Fruit fly (Drosophila melanogaster): Measurements from ENCODE around the gene primo-1.

primo-1 gene

dm6 chr3R:13686371-13687211, 25.0 kb downstream of the primo-1 start, which contains the start of gene omd (continued):
- TF ChIP-seq CG7963 (GFP tag; IDR thresholded peaks at IDR 0.05; ENCODE audit: partially characterized antibody) (no peak), fd64A (GFP tag; optimal IDR thresholded peaks at IDR 0.05) (peak; percentile 69), CG9727 (GFP tag; optimal IDR thresholded peaks at IDR 0.05) (peak; percentile 76), CG15696 (tag; optimal IDR thresholded peaks at IDR 0.05) (peak; percentile 70), CG10431 (GFP tag; optimal IDR thresholded peaks at IDR 0.05) (peak; percentile 82), Jarid2 (GFP tag; optimal IDR thresholded peaks at IDR 0.05) (peak; percentile 19), ewg (GFP tag; optimal IDR thresholded peaks at IDR 0.05) (peak; percentile 28), B-H2 (GFP tag; optimal IDR thresholded peaks at IDR 0.05) (peak; percentile 34), dan (GFP tag; IDR thresholded peaks at IDR 0.05) (no peak), pnt (GFP tag; optimal IDR thresholded peaks at IDR 0.05) (peak; percentile 51), run (tag; optimal IDR thresholded peaks at IDR 0.05) (no peak), CG6683 (GFP tag; optimal IDR thresholded peaks at IDR 0.05) (peak; percentile 74), seq (GFP tag; IDR thresholded peaks at IDR 0.05) (peak; percentile 51), CG3163 (GFP tag; optimal IDR thresholded peaks at IDR 0.05) (peak; percentile 41), dmrt99B (tag; optimal IDR thresholded peaks at IDR 0.05) (no peak), Dll (GFP tag; IDR thresholded peaks at IDR 0.05; ENCODE audit: partially characterized antibody) (no peak), CG18619 (GFP tag; optimal IDR thresholded peaks at IDR 0.05) (peak; percentile 46), cwo (GFP tag; optimal IDR thresholded peaks at IDR 0.05) (peak; percentile 61), gsb (GFP tag; IDR thresholded peaks at IDR 0.05) (peak; percentile 47; the same call in 1 of the 2 replicates), CG2199 (GFP tag; IDR thresholded peaks at IDR 0.05) (peak; percentile 94), NC2α (GFP tag; optimal IDR thresholded peaks at IDR 0.05) (no peak), CG33213 (GFP tag; optimal IDR thresholded peaks at IDR 0.05) (peak; percentile 55), Bdp1 (GFP tag; optimal IDR thresholded peaks at IDR 0.05) (peak; percentile 14), CG8924 (tag; optimal IDR thresholded peaks at IDR 0.05) (peak; percentile 62), ttk (GFP tag; IDR thresholded peaks at IDR 0.05) (no peak), Fer2 (tag; optimal IDR thresholded peaks at IDR 0.05) (no peak), Gsc (GFP tag; IDR thresholded peaks at IDR 0.05) (no peak), CG32772 (GFP tag; IDR thresholded peaks at IDR 0.05) (peak; percentile 21; the same call in 1 of the 2 replicates), Adf1 (GFP tag; IDR thresholded peaks at IDR 0.05) (peak; percentile 51; the same call in 1 of the 2 replicates), CG3726 (GFP tag; IDR thresholded peaks at IDR 0.05) (no peak), sisA (GFP tag; IDR thresholded peaks at IDR 0.05) (no peak), tll (GFP tag; optimal IDR thresholded peaks at IDR 0.05) (no peak), CG12155 (GFP tag; optimal IDR thresholded peaks at IDR 0.05) (peak; percentile 8), CG13123 (GFP tag; optimal IDR thresholded peaks at IDR 0.05) (peak; percentile 33), CG16813 (GFP tag; IDR thresholded peaks at IDR 0.05; ENCODE audit: partially characterized antibody) (0 out of 3 replicates have a peak, but pooled peaks have one; percentile 14), CG8478 (optimal IDR thresholded peaks at IDR 0.05) (no peak), her (GFP tag; optimal IDR thresholded peaks at IDR 0.05) (peak; percentile 70), Med (GFP tag) (peak; percentile 89), trem (tag; optimal IDR thresholded peaks at IDR 0.05) (peak; percentile 11), CG7372 (GFP tag; IDR thresholded peaks at IDR 0.05) (no peak), Asciz (GFP tag; optimal IDR thresholded peaks at IDR 0.05) (peak; percentile 66), bcd (GFP tag; optimal IDR thresholded peaks at IDR 0.05) (peak; percentile 70), CG7987 (GFP tag; optimal IDR thresholded peaks at IDR 0.05) (peak; percentile 84), esg (GFP tag; conservative IDR thresholded peaks at IDR 0.05) (no peak), Xrp1 (GFP tag; IDR thresholded peaks at IDR 0.05) (peak; percentile 81), CG14050 (GFP tag; IDR thresholded peaks at IDR 0.05) (peak; percentile 26; the same call in 1 of the 3 replicates), aop (GFP tag; IDR thresholded peaks at IDR 0.05) (no peak), Hr51 (GFP tag; optimal IDR thresholded peaks at IDR 0.05) (peak in 1 of 2 experiments; percentile 69)
